In genomic region chrX:17215753-17216152, ce11 we compare ENCODE assay signal across 3 worm cellular contexts.
A peak's percentile ranks its signal among the peaks of the same experiment; 100 is the strongest.
TF ChIP-seq lines count a peak whose summit lies in the region.

No protein-coding gene starts in this region.

TF ChIP-seq in whole organism, L4 larva, 104 proteins besides CTCF, POLR2A, EP300 and RAD21:
- no peak for TF ChIP-seq nhr-10 (tag; optimal IDR thresholded peaks at IDR 0.05; lab: Kevin White, UChicago)
- no peak for TF ChIP-seq dpl-1 (GFP tag; optimal IDR thresholded peaks at IDR 0.05; lab: Kevin White, UChicago)
- TF ChIP-seq zfp-2 (tag; optimal IDR thresholded peaks at IDR 0.05; lab: Kevin White, UChicago) = no peak
- TF ChIP-seq mxl-3 (GFP tag; optimal IDR thresholded peaks at IDR 0.05; lab: Kevin White, UChicago) = no peak
- peak; percentile 61 for TF ChIP-seq set-16 (GFP tag; IDR thresholded peaks at IDR 0.05; lab: Robert Waterston, UW)
- TF ChIP-seq nhr-28 (tag; optimal IDR thresholded peaks at IDR 0.05; lab: Kevin White, UChicago) = no peak
- no peak for TF ChIP-seq daf-8 (GFP tag; IDR thresholded peaks at IDR 0.05; lab: Robert Waterston, UW)
- TF ChIP-seq saeg-2 (GFP tag; IDR thresholded peaks at IDR 0.05; lab: Robert Waterston, UW) = no peak
- peak; percentile 40; the same call in 1 of the 2 replicates for TF ChIP-seq dmd-9 (GFP tag; IDR thresholded peaks at IDR 0.05; lab: Robert Waterston, UW)
- TF ChIP-seq dmd-6 (GFP tag; IDR thresholded peaks at IDR 0.05; lab: Robert Waterston, UW) = no peak
- peak; percentile 59 for TF ChIP-seq aha-1 (tag; lab: Kevin White, UChicago)
- peak; percentile 7; the same call in 1 of the 2 replicates for TF ChIP-seq pha-4 (GFP tag; IDR thresholded peaks at IDR 0.05; lab: Robert Waterston, UW)
- TF ChIP-seq pha-4 (tag; optimal IDR thresholded peaks at IDR 0.05; lab: Kevin White, UChicago) = no peak
- no peak for TF ChIP-seq daf-12 (tag; optimal IDR thresholded peaks at IDR 0.05; lab: Kevin White, UChicago)
- no peak for TF ChIP-seq zip-2 (tag; optimal IDR thresholded peaks at IDR 0.05; lab: Kevin White, UChicago)
- TF ChIP-seq zag-1 (tag; optimal IDR thresholded peaks at IDR 0.05; lab: Kevin White, UChicago) = no peak
- no peak for TF ChIP-seq Y105C5A.15 (GFP tag; IDR thresholded peaks at IDR 0.05; lab: Robert Waterston, UW)
- no peak for TF ChIP-seq nhr-6 (tag; optimal IDR thresholded peaks at IDR 0.05; lab: Kevin White, UChicago)
- TF ChIP-seq nhr-25 (tag; optimal IDR thresholded peaks at IDR 0.05; lab: Kevin White, UChicago; ENCODE audit: borderline replicate concordance, insufficient read depth) = no peak
- no peak for TF ChIP-seq cey-2 (tag; optimal IDR thresholded peaks at IDR 0.05; lab: Kevin White, UChicago; ENCODE audit: borderline replicate concordance, insufficient read depth)
- TF ChIP-seq mxl-2 (GFP tag; conservative IDR thresholded peaks at IDR 0.05; lab: Robert Waterston, UW) = no peak

TF ChIP-seq in whole organism, midembryonic, 9 proteins besides CTCF, POLR2A, EP300 and RAD21:
- 0 out of 2 replicates have a peak, but pooled peaks have one; percentile 18 for TF ChIP-seq flt-1 (GFP tag; IDR thresholded peaks at IDR 0.05; lab: Robert Waterston, UW)
- no peak for TF ChIP-seq T22C8.4 (GFP tag; IDR thresholded peaks at IDR 0.05; lab: Robert Waterston, UW)
- TF ChIP-seq med-1 (GFP tag; optimal IDR thresholded peaks at IDR 0.05; lab: Kevin White, UChicago; ENCODE audit: insufficient read depth) = no peak
- TF ChIP-seq tab-1 (GFP tag; IDR thresholded peaks at IDR 0.05; lab: Robert Waterston, UW) = no peak
- TF ChIP-seq ztf-29 (GFP tag; IDR thresholded peaks at IDR 0.05; lab: Robert Waterston, UW) = no peak
- TF ChIP-seq ztf-23 (GFP tag; IDR thresholded peaks at IDR 0.05; lab: Robert Waterston, UW) = no peak
- no peak for TF ChIP-seq ref-1 (GFP tag; conservative IDR thresholded peaks at IDR 0.05; lab: Robert Waterston, UW)
- TF ChIP-seq klf-2 (GFP tag; conservative IDR thresholded peaks at IDR 0.05; lab: Robert Waterston, UW) = no peak
- no peak for TF ChIP-seq cog-1 (tag; optimal IDR thresholded peaks at IDR 0.05; lab: Kevin White, UChicago)

TF ChIP-seq in whole organism, young adult, 124 proteins besides CTCF, POLR2A, EP300 and RAD21:
- TF ChIP-seq nhr-90 (tag; optimal IDR thresholded peaks at IDR 0.05; lab: Kevin White, UChicago) (no peak), let-526 (GFP tag; IDR thresholded peaks at IDR 0.05; lab: Robert Waterston, UW) (no peak), lsl-1 (GFP tag; optimal IDR thresholded peaks at IDR 0.05; lab: Kevin White, UChicago) (no peak), sdz-38 (tag; optimal IDR thresholded peaks at IDR 0.05; lab: Kevin White, UChicago) (no peak), ceh-58 (GFP tag; IDR thresholded peaks at IDR 0.05; lab: Robert Waterston, UW) (no peak), ekl-4 (GFP tag; IDR thresholded peaks at IDR 0.05; lab: Robert Waterston, UW) (no peak), lin-26 (GFP tag; IDR thresholded peaks at IDR 0.05; lab: Robert Waterston, UW) (no peak), zfh-2 (GFP tag; conservative IDR thresholded peaks at IDR 0.05; lab: Robert Waterston, UW) (peak; percentile 45; the same call in 1 of the 2 replicates)
